Fruit fly (Drosophila melanogaster): ENCODE data around the gene Fuca.
A peak's percentile ranks its signal among the peaks of the same experiment; 100 is the strongest.

Gene Fuca

dm6 chr3L:11493090-11493807, 29.3 kb downstream of the Fuca start (continued):
- TF ChIP-seq CG7357 (GFP tag; IDR thresholded peaks at IDR 0.05) (no peak), CG4854 (GFP tag; optimal IDR thresholded peaks at IDR 0.05) (no peak), cas (GFP tag; IDR thresholded peaks at IDR 0.05) (no peak), sd (tag; optimal IDR thresholded peaks at IDR 0.05) (no peak), tin (GFP tag; optimal IDR thresholded peaks at IDR 0.05) (no peak), CG14441 (GFP tag; IDR thresholded peaks at IDR 0.05) (no peak), CG6654 (GFP tag; optimal IDR thresholded peaks at IDR 0.05) (no peak), CG14965 (GFP tag; optimal IDR thresholded peaks at IDR 0.05; ENCODE audit: borderline replicate concordance) (no peak), Med (GFP tag) (peak; percentile 76), fu2 (GFP tag; optimal IDR thresholded peaks at IDR 0.05) (no peak), CG18599 (GFP tag; optimal IDR thresholded peaks at IDR 0.05) (peak; percentile 58), ash1 (GFP tag; optimal IDR thresholded peaks at IDR 0.05) (no peak), Sox100B (GFP tag; optimal IDR thresholded peaks at IDR 0.05) (no peak), CG31224 (GFP tag; IDR thresholded peaks at IDR 0.05) (no peak), CG4424 (GFP tag; optimal IDR thresholded peaks at IDR 0.05) (no peak), CG7745 (tag; optimal IDR thresholded peaks at IDR 0.05) (no peak), bsh (GFP tag; optimal IDR thresholded peaks at IDR 0.05) (peak in 1 of 2 experiments; percentile 48), repo (GFP tag; optimal IDR thresholded peaks at IDR 0.05) (no peak), ab (GFP tag; optimal IDR thresholded peaks at IDR 0.05) (no peak), fd3F (GFP tag; optimal IDR thresholded peaks at IDR 0.05) (no peak), CG15601 (tag; optimal IDR thresholded peaks at IDR 0.05) (no peak), sens-2 (GFP tag; IDR thresholded peaks at IDR 0.05) (no peak; the same call in 1 of the 2 replicates), lbe (GFP tag; optimal IDR thresholded peaks at IDR 0.05) (no peak), CG32767 (GFP tag; IDR thresholded peaks at IDR 0.05) (peak; percentile 8; the same call in 1 of the 2 replicates), ewg (GFP tag; optimal IDR thresholded peaks at IDR 0.05) (peak; percentile 93), CG9437 (GFP tag; optimal IDR thresholded peaks at IDR 0.05) (no peak), dan (GFP tag; IDR thresholded peaks at IDR 0.05) (no peak), Rfx (GFP tag; IDR thresholded peaks at IDR 0.05) (0 out of 2 replicates have a peak, but pooled peaks have one; percentile 68), org-1 (GFP tag; optimal IDR thresholded peaks at IDR 0.05) (no peak), Gsc (GFP tag; IDR thresholded peaks at IDR 0.05) (no peak), twi (tag; optimal IDR thresholded peaks at IDR 0.05) (no peak), trem (tag; optimal IDR thresholded peaks at IDR 0.05) (no peak), Doc2 (GFP tag; IDR thresholded peaks at IDR 0.05) (no peak), gfzf (GFP tag; optimal IDR thresholded peaks at IDR 0.05) (no peak), CG15514 (GFP tag; optimal IDR thresholded peaks at IDR 0.05) (peak; percentile 25), D19A (tag; optimal IDR thresholded peaks at IDR 0.05) (no peak), CG10543 (GFP tag; optimal IDR thresholded peaks at IDR 0.05) (peak; percentile 34), NC2β (GFP tag; optimal IDR thresholded peaks at IDR 0.05) (no peak), her (GFP tag; optimal IDR thresholded peaks at IDR 0.05) (no peak), NK7.1 (GFP tag; optimal IDR thresholded peaks at IDR 0.05) (no peak), Optix (GFP tag; IDR thresholded peaks at IDR 0.05) (no peak), Dip3 (GFP tag; optimal IDR thresholded peaks at IDR 0.05) (no peak), CG14710 (tag; optimal IDR thresholded peaks at IDR 0.05) (no peak), CG6175 (GFP tag; IDR thresholded peaks at IDR 0.05) (no peak), pho (GFP tag; optimal IDR thresholded peaks at IDR 0.05) (no peak), ap (GFP tag; IDR thresholded peaks at IDR 0.05) (no peak), vnd (GFP tag; IDR thresholded peaks at IDR 0.05; ENCODE audit: partially characterized antibody) (no peak), Lim3 (GFP tag; IDR thresholded peaks at IDR 0.05) (no peak)
